Fruit fly (Drosophila melanogaster) whole organism, wandering third instar larva: ENCODE measurements around the gene CG16953.

Source experiments
- CG32264 ChIP-seq: fragments of 200-800 bp; sonication (Bioruptor generic); optimal IDR thresholded peaks from 2 replicates; lab custom pipeline; 2016; ENCODE audit warnings: missing biosample characterization, missing genetic modification characterization
- Hnf4 ChIP-seq: fragments of 200-800 bp; sonication (Bioruptor generic); optimal IDR thresholded peaks from 2 replicates; lab custom pipeline; 2016; ENCODE audit warnings: missing biosample characterization, mild to moderate bottlenecking, missing genetic modification characterization
- Hr78 ChIP-seq: fragments of >200 bp; optimal IDR thresholded peaks from 2 replicates; lab custom pipeline; 2017; ENCODE audit warnings: missing biosample characterization, missing genetic modification characterization
- OdsH ChIP-seq: fragments of 200-800 bp; sonication (Bioruptor generic); optimal IDR thresholded peaks from 2 replicates; lab custom pipeline; 2016; ENCODE audit warnings: missing biosample characterization, mild to moderate bottlenecking, missing genetic modification characterization
- Vsx2 ChIP-seq: fragments of 200-300, 225-300 bp; sonication (Bioruptor generic); optimal IDR thresholded peaks from 2 replicates; lab custom pipeline; 2018; ENCODE audit warnings: missing biosample characterization, missing genetic modification characterization; ENCODE audit not compliant: partially characterized antibody
- br ChIP-seq: fragments of 200-800 bp; sonication (Bioruptor generic); optimal IDR thresholded peaks from 2 replicates; lab custom pipeline; 2016; ENCODE audit warnings: missing biosample characterization, missing genetic modification characterization
- h ChIP-seq: fragments of 200-800 bp; sonication (Bioruptor generic); optimal IDR thresholded peaks from 3 replicates; lab custom pipeline; 2016; ENCODE audit warnings: missing biosample characterization, mild to moderate bottlenecking, missing genetic modification characterization
- lola ChIP-seq: fragments of >200 bp; optimal IDR thresholded peaks from 2 replicates; lab custom pipeline; 2017; ENCODE audit warnings: missing biosample characterization, missing genetic modification characterization
- pan ChIP-seq: fragments of >200 bp; optimal IDR thresholded peaks from 2 replicates; lab custom pipeline; 2017
- psq ChIP-seq: fragments of 200-800 bp; sonication (Bioruptor generic); optimal IDR thresholded peaks from 3 replicates; lab custom pipeline; 2017; ENCODE audit warnings: missing biosample characterization, mild to moderate bottlenecking, missing genetic modification characterization, moderate library complexity

DNA sequence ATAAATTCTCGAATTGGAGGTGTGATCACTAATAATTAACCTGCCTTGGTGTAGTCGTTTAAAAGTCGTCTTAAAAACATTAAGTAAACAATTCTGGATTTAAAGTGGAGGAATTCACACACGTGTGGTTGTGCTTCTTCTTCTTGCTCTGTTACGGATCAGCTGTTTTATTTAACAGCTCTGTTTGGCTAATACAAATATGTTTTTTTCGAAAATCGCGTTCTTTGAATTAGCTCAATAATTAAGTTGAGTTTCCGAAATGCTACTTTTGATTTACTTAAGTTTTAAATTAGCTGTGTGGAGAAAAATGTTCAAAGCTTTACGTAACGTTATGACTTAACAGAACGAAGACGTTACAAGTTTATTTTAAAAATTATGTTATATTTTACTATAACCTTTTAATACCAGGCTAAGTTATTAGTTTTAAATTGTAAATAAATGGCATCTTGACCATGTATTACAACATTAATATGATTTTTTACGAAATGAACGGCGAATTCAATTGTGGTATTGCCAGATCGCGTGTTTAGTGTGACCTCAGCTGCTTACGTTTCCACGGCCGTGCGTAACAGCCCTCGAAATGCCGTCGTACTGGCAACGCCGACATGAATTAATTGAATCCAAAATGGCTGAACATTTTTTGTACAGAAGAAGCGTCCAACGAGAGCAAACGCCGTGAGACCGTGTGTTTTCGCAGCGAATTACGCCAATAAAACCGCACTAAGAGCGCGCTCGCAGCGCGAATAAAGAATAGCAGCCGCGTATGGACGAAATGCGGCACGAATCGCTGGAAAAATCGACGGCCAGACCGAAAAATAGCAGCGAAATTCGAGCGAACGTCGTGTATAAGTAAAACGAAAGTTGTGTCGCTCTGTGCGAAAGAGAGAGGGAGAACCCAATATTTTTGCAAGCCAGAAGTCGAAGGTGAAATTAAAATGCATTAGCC, 7.2 kb upstream of the CG16953 start, which contains the start of the genes Pus1 and bon:
- TF ChIP-seq br (GFP tag; lab: Kevin White, UChicago) (no peak), psq (peak; percentile 40), Hnf4 (GFP tag; lab: Kevin White, UChicago) (peak; percentile 6), CG32264 (GFP tag; lab: Kevin White, UChicago) (no peak), pan (no peak), Vsx2 (peak; percentile 89), lola (GFP tag; lab: Kevin White, UChicago) (no peak), Hr78 (GFP tag; lab: Kevin White, UChicago) (no peak), OdsH (GFP tag; lab: Kevin White, UChicago) (no peak), h (GFP tag; lab: Kevin White, UChicago) (peak; percentile 36)
